ENCODE assay signal across 1 worm cellular context in genomic region chrIV:11603265-11603840, ce11.
TF ChIP-seq lines count a peak whose summit lies in the region.

No protein-coding gene starts in this region.

TF ChIP-seq in whole organism, young adult, 124 proteins besides CTCF, POLR2A, EP300 and RAD21 (continued from another document):
- TF ChIP-seq ztf-18 (tag; optimal IDR thresholded peaks at IDR 0.05; lab: Kevin White, UChicago) (no peak), madf-3 (GFP tag; IDR thresholded peaks at IDR 0.05; lab: Robert Waterston, UW) (0 out of 2 replicates have a peak, but pooled peaks have one; percentile 66), sdz-38 (tag; optimal IDR thresholded peaks at IDR 0.05; lab: Kevin White, UChicago) (no peak), Y95B8A.8 (GFP tag; IDR thresholded peaks at IDR 0.05; lab: Robert Waterston, UW) (no peak), him-1 (tag; optimal IDR thresholded peaks at IDR 0.05; lab: Kevin White, UChicago) (peak; percentile 30), snpc-1.3 (tag; optimal IDR thresholded peaks at IDR 0.05; lab: Kevin White, UChicago; ENCODE audit: insufficient read depth) (no peak), ama-1 (optimal IDR thresholded peaks at IDR 0.05; lab: Kevin White, UChicago) (no peak), ama-1 (GFP tag; optimal IDR thresholded peaks at IDR 0.05; lab: Kevin White, UChicago) (no peak), attf-6 (GFP tag; IDR thresholded peaks at IDR 0.05; lab: Robert Waterston, UW) (peak; percentile 63; the same call in 1 of the 2 replicates), F57C9.4 (tag; optimal IDR thresholded peaks at IDR 0.05; lab: Kevin White, UChicago) (no peak), dpl-1 (GFP tag; optimal IDR thresholded peaks at IDR 0.05; lab: Kevin White, UChicago) (no peak), mes-4 (tag; optimal IDR thresholded peaks at IDR 0.05; lab: Kevin White, UChicago) (no peak)
